Worm (Caenorhabditis elegans): Measurements from ENCODE around the gene T05A7.12.

DNA sequence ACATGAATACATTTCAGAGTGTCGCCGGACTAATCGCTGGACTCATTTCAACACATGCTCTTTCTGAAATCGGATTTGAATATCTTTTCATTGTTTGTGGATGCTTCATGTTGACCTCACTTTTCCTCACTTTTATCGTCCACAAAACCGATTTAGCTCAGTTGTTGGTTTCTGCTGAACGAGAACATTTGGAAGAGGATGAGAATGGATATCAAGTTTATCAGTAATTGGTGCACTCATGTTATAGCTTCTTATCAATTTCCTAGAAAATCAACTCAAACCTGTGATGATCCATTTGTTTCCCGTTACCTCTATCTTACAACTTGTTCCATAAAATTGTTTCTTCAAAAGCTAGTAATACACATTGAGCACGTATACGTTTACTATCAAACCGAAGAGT is 33.0 kb upstream of the T05A7.12 start:
- TF ChIP-seq pax-3 (tag; optimal IDR thresholded peaks at IDR 0.05) (no peak), lsy-2 (tag; optimal IDR thresholded peaks at IDR 0.05) (no peak), irx-1 (tag; optimal IDR thresholded peaks at IDR 0.05) (no peak), Y116A8C.19 (tag; optimal IDR thresholded peaks at IDR 0.05; ENCODE audit: borderline replicate concordance) (no peak), ama-1 (optimal IDR thresholded peaks at IDR 0.05) (no peak), lin-13 (GFP tag; optimal IDR thresholded peaks at IDR 0.05) (no peak)
